Fruit fly (Drosophila melanogaster) whole organism, prepupa: ENCODE measurements around the gene Drsl3.

Experiments used
- Blimp-1 ChIP-seq: fragments of 200-800 bp; sonication (Bioruptor generic); optimal IDR thresholded peaks from 3 replicates; lab custom pipeline; 2017; ENCODE audit warnings: missing biosample characterization, missing genetic modification characterization, mild to moderate bottlenecking, moderate library complexity, missing genetic modification reagents
- CG10631 ChIP-seq: fragments of 200-800 bp; sonication (Bioruptor generic); optimal IDR thresholded peaks from 2 replicates; lab custom pipeline; 2016; ENCODE audit warnings: missing biosample characterization, missing genetic modification characterization
- CG10669 ChIP-seq: fragments of 200-800 bp; sonication (Bioruptor generic); optimal IDR thresholded peaks from 3 replicates; lab custom pipeline; 2018; ENCODE audit warnings: missing biosample characterization, mild to moderate bottlenecking, missing genetic modification characterization, moderate library complexity
- CG11902 ChIP-seq: fragments of 200-800 bp; sonication (Bioruptor generic); optimal IDR thresholded peaks from 3 replicates; lab custom pipeline; 2016; ENCODE audit warnings: missing biosample characterization, missing genetic modification characterization
- CG15336 ChIP-seq: fragments of 200-800 bp; sonication (Bioruptor generic); IDR thresholded peaks from 2 replicates; pipeline ENCODE4 v1.3.6; 2022; ENCODE audit warnings: missing biosample characterization, missing genetic modification characterization
- CG3032 ChIP-seq: fragments of 200-800 bp; optimal IDR thresholded peaks from 2 replicates; lab custom pipeline; 2019; ENCODE audit warnings: missing biosample characterization, mild to moderate bottlenecking, missing genetic modification characterization, moderate library complexity
- CG32006 ChIP-seq: fragments of 200-800 bp; sonication (Bioruptor generic); optimal IDR thresholded peaks from 3 replicates; lab custom pipeline; 2017; ENCODE audit warnings: missing biosample characterization, mild to moderate bottlenecking, missing genetic modification characterization
- CG3919 ChIP-seq: fragments of 200-800 bp; sonication (Bioruptor generic); optimal IDR thresholded peaks from 3 replicates; lab custom pipeline; 2016; ENCODE audit warnings: missing biosample characterization, missing genetic modification characterization
- CG6163 ChIP-seq: fragments of 200-800 bp; sonication (Bioruptor generic); IDR thresholded peaks from 3 replicates; pipeline ENCODE4 v1.3.6; 2022; ENCODE audit warnings: missing biosample characterization, missing genetic modification characterization
- CG6792 ChIP-seq: fragments of 200-800 bp; sonication (Bioruptor generic); optimal IDR thresholded peaks from 3 replicates; lab custom pipeline; 2016; ENCODE audit warnings: missing biosample characterization, missing genetic modification characterization
- CG7368 ChIP-seq: fragments of 200-800 bp; sonication (Bioruptor generic); optimal IDR thresholded peaks from 3 replicates; lab custom pipeline; 2016; ENCODE audit warnings: missing biosample characterization, missing genetic modification characterization
- CG8119 ChIP-seq: fragments of 200-800 bp; sonication (Bioruptor generic); IDR thresholded peaks from 3 replicates; pipeline ENCODE4 v1.3.6; 2022; ENCODE audit warnings: missing biosample characterization, missing genetic modification characterization
- CG8632 ChIP-seq: fragments of 200-800 bp; sonication (Bioruptor generic); optimal IDR thresholded peaks from 3 replicates; lab custom pipeline; 2016; ENCODE audit warnings: missing biosample characterization, missing genetic modification characterization
- Eip75B ChIP-seq: fragments of 200-800 bp; sonication (Bioruptor generic); optimal IDR thresholded peaks from 3 replicates; lab custom pipeline; 2016; ENCODE audit warnings: missing biosample characterization, missing genetic modification characterization
- Eip78C ChIP-seq: fragments of 200-800 bp; sonication (Bioruptor generic); peaks from one replicate; lab custom pipeline; 2016; ENCODE audit warnings: missing biosample characterization, missing genetic modification characterization
- Eip93F ChIP-seq: fragments of 200-800 bp; sonication (Bioruptor generic); optimal IDR thresholded peaks from 2 replicates; lab custom pipeline; 2016; ENCODE audit warnings: missing biosample characterization, mild to moderate bottlenecking, missing genetic modification characterization
- Ets96B ChIP-seq: fragments of 200-800 bp; optimal IDR thresholded peaks from 2 replicates; lab custom pipeline; 2019; ENCODE audit warnings: missing biosample characterization, mild to moderate bottlenecking, missing genetic modification characterization, moderate library complexity
- Gug ChIP-seq: fragments of 200-800 bp; sonication (Bioruptor generic); IDR thresholded peaks from 2 replicates; pipeline ENCODE4 v1.3.6; 2022; ENCODE audit warnings: missing biosample characterization, missing genetic modification characterization
- Hr38 ChIP-seq: sonication (Bioruptor generic); optimal IDR thresholded peaks from 2 replicates; lab custom pipeline; 2016; ENCODE audit warnings: missing biosample characterization, missing genetic modification characterization
- Hr39 ChIP-seq: fragments of 200-800 bp; sonication (Bioruptor generic); optimal IDR thresholded peaks from 2 replicates; lab custom pipeline; 2016; ENCODE audit warnings: missing biosample characterization, missing genetic modification characterization
- Hr4 ChIP-seq: fragments of 200-800 bp; sonication (Bioruptor generic); optimal IDR thresholded peaks from 3 replicates; lab custom pipeline; 2016; ENCODE audit warnings: missing biosample characterization, missing genetic modification characterization
- Lpt ChIP-seq: fragments of 200-800 bp; sonication (Bioruptor generic); optimal IDR thresholded peaks from 3 replicates; lab custom pipeline; 2016; ENCODE audit warnings: missing biosample characterization, missing genetic modification characterization
- Met ChIP-seq: fragments of 200-800 bp; sonication (Bioruptor generic); optimal IDR thresholded peaks from 3 replicates; lab custom pipeline; 2016; ENCODE audit warnings: missing biosample characterization, missing genetic modification characterization
- OdsH ChIP-seq: fragments of 200-800 bp; sonication (Bioruptor generic); optimal IDR thresholded peaks from 3 replicates; lab custom pipeline; 2016; ENCODE audit warnings: missing biosample characterization, missing genetic modification characterization
- Sox102F ChIP-seq: fragments of 200-800 bp; sonication (Bioruptor generic); optimal IDR thresholded peaks from 2 replicates; lab custom pipeline; 2016; ENCODE audit warnings: missing biosample characterization, mild to moderate bottlenecking, missing genetic modification characterization
- Sox15 ChIP-seq: fragments of 200-800 bp; sonication (Bioruptor generic); optimal IDR thresholded peaks from 3 replicates; lab custom pipeline; 2016; ENCODE audit warnings: missing biosample characterization, missing genetic modification characterization
- achi ChIP-seq: fragments of 200-800 bp; sonication (Bioruptor generic); optimal IDR thresholded peaks from 3 replicates; lab custom pipeline; 2016; ENCODE audit warnings: missing biosample characterization, missing genetic modification characterization
- acj6 ChIP-seq: fragments of 200-800 bp; sonication (Bioruptor generic); optimal IDR thresholded peaks from 3 replicates; lab custom pipeline; 2016; ENCODE audit warnings: missing biosample characterization, missing genetic modification characterization
- dsx ChIP-seq: fragments of 200-800 bp; optimal IDR thresholded peaks from 3 replicates; lab custom pipeline; 2019; ENCODE audit warnings: missing biosample characterization, mild to moderate bottlenecking, missing genetic modification characterization, moderate library complexity; ENCODE audit not compliant: poor library complexity, severe bottlenecking
- eg ChIP-seq: fragments of 200-800 bp; sonication (Bioruptor generic); IDR thresholded peaks from 3 replicates; pipeline ENCODE4 v1.3.6; 2022; ENCODE audit warnings: missing biosample characterization, missing genetic modification characterization
- esn ChIP-seq: fragments of 200-800 bp; sonication (Bioruptor generic); optimal IDR thresholded peaks from 2 replicates; lab custom pipeline; 2016; ENCODE audit warnings: missing biosample characterization, mild to moderate bottlenecking, missing genetic modification characterization, moderate library complexity
- net ChIP-seq: fragments of 200-800 bp; sonication (Bioruptor generic); optimal IDR thresholded peaks from 3 replicates; lab custom pipeline; 2016; ENCODE audit warnings: missing biosample characterization, missing genetic modification characterization
- spab ChIP-seq: fragments of 200-800 bp; sonication (Bioruptor generic); optimal IDR thresholded peaks from 2 replicates; lab custom pipeline; 2017; ENCODE audit warnings: missing biosample characterization, mild to moderate bottlenecking, missing genetic modification characterization, missing genetic modification reagents
- svp ChIP-seq: fragments of 200-800 bp; sonication (Bioruptor generic); peaks from one replicate; lab custom pipeline; 2016; ENCODE audit warnings: missing biosample characterization, missing genetic modification characterization
- topi ChIP-seq: fragments of 200-800 bp; sonication (Bioruptor generic); optimal IDR thresholded peaks from 3 replicates; lab custom pipeline; 2016; ENCODE audit warnings: missing biosample characterization, missing genetic modification characterization
- vri ChIP-seq: fragments of 200-800 bp; sonication (Bioruptor generic); optimal IDR thresholded peaks from 3 replicates; lab custom pipeline; 2016; ENCODE audit warnings: missing biosample characterization, mild to moderate bottlenecking, missing genetic modification characterization

Drsl3 gene

DNA sequence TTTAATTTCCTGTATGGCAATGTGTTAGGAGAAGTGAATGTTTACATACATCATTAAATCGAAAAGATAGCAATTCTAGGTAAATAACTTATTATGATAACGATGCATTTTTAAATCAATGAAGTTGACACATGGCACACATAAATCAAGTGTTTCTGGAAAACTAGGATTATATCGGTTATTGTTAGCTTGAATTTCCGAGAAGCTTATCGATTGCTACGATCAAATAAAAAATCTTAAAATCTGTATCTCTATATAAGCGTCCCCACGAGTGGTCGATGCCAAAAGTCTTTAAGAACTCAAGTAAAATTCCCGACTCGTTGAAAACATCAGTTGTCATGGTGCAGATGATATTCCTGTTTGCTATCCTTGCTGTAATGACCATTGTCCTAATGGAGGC lies at the start of gene Drsl3:
Gene Drsl3 (plus strand): TSS at position 301 of the 400 bp plus-strand sequence.
- TF ChIP-seq Sox15 (no peak), spab (GFP tag; lab: Kevin White, UChicago) (no peak), Hr39 (no peak), CG7368 (GFP tag; lab: Kevin White, UChicago) (no peak), topi (GFP tag; lab: Kevin White, UChicago) (no peak), CG8632 (no peak), CG10669 (no peak), CG8119 (GFP tag; lab: Robert Waterston, UW) (no peak), acj6 (GFP tag; lab: Kevin White, UChicago) (no peak), dsx (GFP tag; lab: Kevin White, UChicago) (no peak), CG3032 (tag; lab: Kevin White, UChicago) (no peak), OdsH (GFP tag; lab: Kevin White, UChicago) (no peak), Ets96B (tag; lab: Kevin White, UChicago) (no peak), vri (no peak), Eip75B (no peak), CG6792 (no peak), CG10631 (GFP tag; lab: Kevin White, UChicago) (no peak), net (GFP tag; lab: Kevin White, UChicago) (no peak)

DNA sequence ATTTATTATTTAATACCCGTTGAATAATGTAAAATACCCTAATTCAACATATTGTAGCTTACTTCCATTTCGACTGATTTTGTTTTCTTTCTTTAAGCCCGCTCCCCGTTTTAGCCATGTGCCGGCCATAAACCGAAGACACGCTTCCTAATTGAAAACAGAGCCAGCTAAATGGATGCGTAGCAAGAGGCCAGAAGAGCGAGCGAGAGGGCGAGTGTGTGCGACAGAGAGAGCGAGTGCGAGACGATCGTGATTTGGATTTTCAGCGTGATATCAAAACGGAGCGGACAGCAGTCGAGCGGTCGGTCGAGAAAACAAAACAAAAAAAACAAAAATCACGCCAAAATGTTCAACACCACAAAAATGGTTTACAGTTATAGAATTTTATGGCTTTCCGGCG lies 48.5 kb upstream of the Drsl3 start:
- TF ChIP-seq Blimp-1 (GFP tag; lab: Kevin White, UChicago) (no peak), CG10669 (no peak), Gug (GFP tag; lab: Robert Waterston, UW) (no peak), svp (GFP tag; lab: Kevin White, UChicago) (no peak), Hr38 (no peak), acj6 (GFP tag; lab: Kevin White, UChicago) (no peak)

DNA sequence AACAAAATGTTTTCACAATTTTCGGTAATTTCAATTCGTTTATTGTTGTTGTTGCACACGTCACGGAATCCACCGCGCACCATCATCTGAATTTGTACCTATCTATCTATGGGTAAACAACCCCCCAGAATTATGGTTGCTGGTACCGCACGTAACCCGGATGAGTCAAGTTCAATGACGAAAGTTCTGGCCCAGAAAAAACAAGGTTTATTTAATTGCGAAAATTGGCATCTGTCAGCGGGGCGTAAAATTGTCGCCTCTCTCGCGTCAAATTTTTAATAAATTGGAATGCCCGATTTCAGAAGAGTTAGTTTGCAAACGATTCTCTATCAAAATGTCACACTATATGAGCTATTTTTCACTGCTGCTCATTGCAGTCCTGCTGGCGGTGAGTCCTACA lies 46.6 kb upstream of the Drsl3 start, which contains the start of gene CG34265:
Gene CG34265 (plus strand): TSS at position 301 of the 400 bp plus-strand sequence.
- TF ChIP-seq Gug (GFP tag; lab: Robert Waterston, UW) = no peak
- TF ChIP-seq Lpt (GFP tag; lab: Kevin White, UChicago) = no peak
- no peak for TF ChIP-seq Blimp-1 (GFP tag; lab: Kevin White, UChicago)
- TF ChIP-seq CG15336 = no peak
- TF ChIP-seq topi (GFP tag; lab: Kevin White, UChicago) = no peak
- TF ChIP-seq CG11902 (GFP tag; lab: Kevin White, UChicago) = no peak
- TF ChIP-seq CG32006 (GFP tag; lab: Kevin White, UChicago) = no peak
- TF ChIP-seq spab (GFP tag; lab: Kevin White, UChicago) = no peak
- TF ChIP-seq CG8632 = no peak
- TF ChIP-seq Hr4 (GFP tag; lab: Kevin White, UChicago) = no peak
- TF ChIP-seq eg = no peak
- no peak for TF ChIP-seq Met (GFP tag; lab: Kevin White, UChicago)
- no peak for TF ChIP-seq Sox102F (GFP tag; lab: Kevin White, UChicago)

- peak; percentile 54 for TF ChIP-seq Eip78C
- TF ChIP-seq Eip93F (GFP tag; lab: Kevin White, UChicago) = no peak
- no peak for TF ChIP-seq topi (GFP tag; lab: Kevin White, UChicago)
- peak; percentile 30; the same call in 1 of the 3 replicates for TF ChIP-seq CG6163 (GFP tag; lab: Robert Waterston, UW)
- TF ChIP-seq, all 60 proteins: peak for 2
Observed at dm6 chr3L:3270736-3271135, 44.1 kb upstream of the Drsl3 start, which contains the start of gene CG14960. Gene CG14960 (plus strand): TSS chr3L:3271036.

dm6 chr3L:3274463-3275177 lies 40.2 kb upstream of the Drsl3 start:
- TF ChIP-seq Hr4 (GFP tag; lab: Kevin White, UChicago) = peak; percentile 40
- peak; percentile 59 for TF ChIP-seq Blimp-1 (GFP tag; lab: Kevin White, UChicago)
- TF ChIP-seq esn (GFP tag; lab: Kevin White, UChicago) = no peak
- TF ChIP-seq eg = no peak
- TF ChIP-seq CG3919 (GFP tag; lab: Kevin White, UChicago) = peak; percentile 6
- TF ChIP-seq CG32006 (GFP tag; lab: Kevin White, UChicago) = peak; percentile 54
- TF ChIP-seq CG15336 = 0 out of 2 replicates have a peak, but pooled peaks have one; percentile 16
- TF ChIP-seq achi (GFP tag; lab: Kevin White, UChicago) = peak; percentile 17
- TF ChIP-seq Eip78C = peak; percentile 76
